Worm (Caenorhabditis elegans): ENCODE data around the gene Y48G9A.7.
A peak's percentile ranks its signal among the peaks of the same experiment; 100 is the strongest.

Gene Y48G9A.7

DNA sequence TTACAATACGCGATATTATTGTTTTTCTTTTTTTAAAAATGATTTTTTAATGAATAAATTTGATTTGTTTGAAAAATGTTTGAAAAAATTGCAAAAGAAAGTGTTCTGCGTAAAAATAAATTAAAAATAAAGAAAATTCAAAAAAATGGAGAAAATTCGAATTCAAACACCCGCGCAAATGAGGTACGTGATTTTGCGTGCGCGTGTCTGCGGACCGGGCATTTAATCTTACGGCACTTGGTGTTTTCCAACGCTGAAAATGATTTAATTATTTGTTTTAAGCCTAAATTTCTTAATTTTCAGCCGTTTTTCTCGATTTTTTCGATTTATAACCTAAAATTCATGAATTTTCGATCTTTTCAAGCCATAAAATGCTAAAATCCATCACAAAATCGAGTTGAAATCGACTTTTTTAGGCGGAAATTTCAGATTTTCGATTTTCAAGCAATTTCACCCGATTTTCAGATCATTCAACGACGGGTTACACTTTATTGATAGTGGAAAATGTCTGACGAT lies 41.2 kb downstream of the Y48G9A.7 start, which contains the start of gene gcn-1:
gcn-1 (plus strand) TSS at position 466 of the 516 bp plus-strand sequence.
- TF ChIP-seq ztf-23 (GFP tag; IDR thresholded peaks at IDR 0.05) (0 out of 2 replicates have a peak, but pooled peaks have one; percentile 25), cog-1 (tag; optimal IDR thresholded peaks at IDR 0.05) (no peak)

- no peak for TF ChIP-seq ztf-29 (GFP tag; IDR thresholded peaks at IDR 0.05)
- no peak for TF ChIP-seq ztf-23 (GFP tag; IDR thresholded peaks at IDR 0.05)
- no peak for TF ChIP-seq cog-1 (tag; optimal IDR thresholded peaks at IDR 0.05)
- TF ChIP-seq flt-1 (GFP tag; IDR thresholded peaks at IDR 0.05): no peak
- no peak for TF ChIP-seq T22C8.4 (GFP tag; IDR thresholded peaks at IDR 0.05)
- no peak for TF ChIP-seq klf-2 (GFP tag; conservative IDR thresholded peaks at IDR 0.05)
- no peak for TF ChIP-seq med-1 (GFP tag; optimal IDR thresholded peaks at IDR 0.05; ENCODE audit: insufficient read depth)
- no peak for TF ChIP-seq tab-1 (GFP tag; IDR thresholded peaks at IDR 0.05)
- TF ChIP-seq ref-1 (GFP tag; conservative IDR thresholded peaks at IDR 0.05): no peak
These were observed 48.8 kb downstream of the Y48G9A.7 start for ce11 chrIII:2159152-2159551.

Measured in whole organism, midembryonic.